Worm (Caenorhabditis elegans) whole organism, L4 larva: ENCODE results near the gene Y54F10AM.6.

Source experiments
- F44E2.7 ChIP-seq: fragments of 200-800 bp; sonication (Bioruptor generic); IDR thresholded peaks from 2 replicates; pipeline ENCODE4 v2.1.2; 2022; ENCODE audit warnings: missing genetic modification characterization, missing compliant biosample characterization
- R02D3.7 ChIP-seq: fragments of 150-350 bp; sonication (generic microtip); optimal IDR thresholded peaks from 3 replicates; lab custom pipeline; 2014; ENCODE audit warnings: missing biosample characterization, missing genetic modification characterization
- T20F7.1 ChIP-seq: fragments of 200-800 bp; sonication (Bioruptor generic); optimal IDR thresholded peaks from 2 replicates; lab custom pipeline; 2018; ENCODE audit warnings: mild to moderate bottlenecking, missing genetic modification characterization, missing compliant biosample characterization
- ZK546.5 ChIP-seq, 2 experiments: sonication (generic microtip); optimal IDR thresholded peaks; 2 replicates each; lab custom pipeline; 2017; ENCODE audit warnings: missing biosample characterization in 2 of 2, missing genetic modification characterization in 2 of 2
- aha-1 ChIP-seq: fragments of 150-350 bp; peaks from one replicate; lab custom pipeline; 2014; ENCODE audit warnings: missing biosample characterization, missing genetic modification characterization
- attf-4 ChIP-seq: sonication (generic microtip); optimal IDR thresholded peaks from 3 replicates; lab custom pipeline; 2017; ENCODE audit warnings: missing biosample characterization, missing genetic modification characterization
- ceh-44 ChIP-seq: fragments of 200-800 bp; sonication (Bioruptor generic); IDR thresholded peaks from 2 replicates; pipeline ENCODE4 v1.3.6; 2022; ENCODE audit warnings: missing genetic modification reagents, missing genetic modification characterization, missing compliant biosample characterization
- daf-12 ChIP-seq: fragments of 150-350 bp; optimal IDR thresholded peaks from 2 replicates; lab custom pipeline; 2014; ENCODE audit warnings: missing biosample characterization, missing genetic modification reagents, missing genetic modification characterization
- daf-16 ChIP-seq, 3 experiments: sonication (generic microtip); optimal IDR thresholded peaks; 2 replicates each; lab custom pipeline; 2016 to 2017; ENCODE audit warnings: missing genetic modification characterization in 3 of 3, missing genetic modification reagents in 3 of 3, mild to moderate bottlenecking in 2 of 3, missing compliant biosample characterization in 2 of 3, missing biosample characterization in 1 of 3, moderate library complexity in 1 of 3
- daf-19 ChIP-seq: fragments of 200-800 bp; sonication (Bioruptor generic); conservative IDR thresholded peaks from 2 replicates; pipeline ENCODE4 v1.3.6; 2022; ENCODE audit warnings: missing genetic modification characterization, missing compliant biosample characterization
- dmd-6 ChIP-seq: fragments of 200-800 bp; sonication (Bioruptor generic); IDR thresholded peaks from 2 replicates; pipeline ENCODE4 v1.3.6; 2022; ENCODE audit warnings: missing genetic modification reagents, missing genetic modification characterization, missing compliant biosample characterization
- dmd-9 ChIP-seq: fragments of 200-800 bp; sonication (Bioruptor generic); IDR thresholded peaks from 2 replicates; pipeline ENCODE4 v1.3.6; 2022; ENCODE audit warnings: missing genetic modification reagents, missing genetic modification characterization, missing compliant biosample characterization
- dpl-1 ChIP-seq: fragments of 150-350 bp; optimal IDR thresholded peaks from 2 replicates; lab custom pipeline; 2014; ENCODE audit warnings: missing biosample characterization, missing genetic modification reagents, missing genetic modification characterization
- dve-1 ChIP-seq: sonication (generic microtip); optimal IDR thresholded peaks from 2 replicates; lab custom pipeline; 2017; ENCODE audit warnings: antibody characterized with exemption, mild to moderate bottlenecking, missing genetic modification characterization, missing compliant biosample characterization; ENCODE audit not compliant: insufficient read depth
- egl-43 ChIP-seq: fragments of 200-800 bp; sonication (Bioruptor generic); IDR thresholded peaks from 2 replicates; pipeline ENCODE4 v1.3.6; 2022; ENCODE audit warnings: missing genetic modification reagents, missing genetic modification characterization, missing compliant biosample characterization
- hif-1 ChIP-seq, 2 experiments: sonication (generic microtip); optimal IDR thresholded peaks; 2 replicates each; lab custom pipeline; 2016 to 2017; ENCODE audit warnings: missing compliant biosample characterization in 2 of 2, missing genetic modification characterization in 2 of 2, missing genetic modification reagents in 2 of 2, missing genotype in 2 of 2, mild to moderate bottlenecking in 1 of 2
- hlh-30 ChIP-seq: sonication (generic microtip); optimal IDR thresholded peaks from 2 replicates; lab custom pipeline; 2017; ENCODE audit warnings: antibody characterized with exemption, mild to moderate bottlenecking, missing genetic modification characterization, missing compliant biosample characterization; ENCODE audit not compliant: insufficient read depth
- hmg-1.1 ChIP-seq: fragments of 200-800 bp; sonication (Bioruptor generic); IDR thresholded peaks from 2 replicates; pipeline ENCODE4 v1.3.6; 2022; ENCODE audit warnings: missing genetic modification reagents, missing genetic modification characterization, missing compliant biosample characterization
- lin-13 ChIP-seq: fragments of 150-350 bp; optimal IDR thresholded peaks from 2 replicates; lab custom pipeline; 2014; ENCODE audit warnings: missing biosample characterization, missing genetic modification reagents, missing genetic modification characterization
- lin-38 ChIP-seq: fragments of 200-800 bp; sonication (Bioruptor generic); IDR thresholded peaks from 2 replicates; pipeline ENCODE4 v1.3.6; 2022; ENCODE audit warnings: missing genetic modification reagents, missing genetic modification characterization, missing compliant biosample characterization
- lir-3 ChIP-seq: sonication (generic microtip); optimal IDR thresholded peaks from 2 replicates; lab custom pipeline; 2016; ENCODE audit warnings: mild to moderate bottlenecking, missing genetic modification characterization, missing compliant biosample characterization
- lsy-2 ChIP-seq, 2 experiments: fragments of 150-350 bp in 1 of 2; sonication (generic microtip) in 1 of 2; optimal IDR thresholded peaks; 2 replicates each; lab custom pipeline; 2014 to 2017; ENCODE audit warnings: missing biosample characterization in 2 of 2, missing genetic modification characterization in 2 of 2
- madf-5 ChIP-seq, 2 experiments: fragments of 200-800 bp; sonication (Bioruptor generic); IDR thresholded peaks; 2 replicates each; pipeline ENCODE4 v1.3.6; 2022; ENCODE audit warnings: missing compliant biosample characterization in 2 of 2, missing genetic modification characterization in 2 of 2
- mdl-1 ChIP-seq, 2 experiments: fragments of 150-350 bp in 1 of 2; sonication (generic microtip) in 1 of 2; optimal IDR thresholded peaks; 2 replicates each; lab custom pipeline; 2014 to 2017; ENCODE audit warnings: missing biosample characterization in 2 of 2, missing genetic modification characterization in 2 of 2
- mep-1 ChIP-seq: fragments of 150-350 bp; sonication (generic microtip); optimal IDR thresholded peaks from 3 replicates; lab custom pipeline; 2014; ENCODE audit warnings: missing biosample characterization, missing genetic modification characterization
- mes-2 ChIP-seq: sonication (generic microtip); optimal IDR thresholded peaks from 2 replicates; lab custom pipeline; 2016; ENCODE audit warnings: missing genotype, mild to moderate bottlenecking, missing genetic modification characterization, missing compliant biosample characterization; ENCODE audit not compliant: poor library complexity, severe bottlenecking
- mxl-2 ChIP-seq: fragments of 200-800 bp; sonication (Bioruptor generic); conservative IDR thresholded peaks from 2 replicates; pipeline ENCODE4 v1.3.6; 2022; ENCODE audit warnings: missing genetic modification reagents, missing genetic modification characterization, missing compliant biosample characterization
- nhr-102 ChIP-seq: sonication (generic microtip); optimal IDR thresholded peaks from 2 replicates; lab custom pipeline; 2016; ENCODE audit warnings: mild to moderate bottlenecking, missing genetic modification characterization, moderate library complexity, missing compliant biosample characterization
- nhr-11 ChIP-seq: fragments of 150-350 bp; optimal IDR thresholded peaks from 2 replicates; lab custom pipeline; 2014; ENCODE audit warnings: missing biosample characterization, missing genetic modification characterization
- nhr-25 ChIP-seq: sonication (generic microtip); optimal IDR thresholded peaks from 2 replicates; lab custom pipeline; 2017; ENCODE audit warnings: missing genetic modification characterization, mild to moderate bottlenecking, missing compliant biosample characterization, antibody characterized with exemption, moderate library complexity, borderline replicate concordance; ENCODE audit not compliant: insufficient read depth
- nhr-48 ChIP-seq: sonication (generic microtip); optimal IDR thresholded peaks from 2 replicates; lab custom pipeline; 2016; ENCODE audit warnings: mild to moderate bottlenecking, missing genetic modification characterization, missing compliant biosample characterization
- nhr-76 ChIP-seq: fragments of 150-350 bp; optimal IDR thresholded peaks from 2 replicates; lab custom pipeline; 2014; ENCODE audit warnings: missing biosample characterization, missing genetic modification characterization
- nhr-77 ChIP-seq: fragments of 150-350 bp; optimal IDR thresholded peaks from 2 replicates; lab custom pipeline; 2014; ENCODE audit warnings: missing biosample characterization, missing genetic modification characterization
- php-3 ChIP-seq: fragments of 200-800 bp; sonication (Bioruptor generic); IDR thresholded peaks from 2 replicates; pipeline ENCODE4 v1.3.6; 2022; ENCODE audit warnings: missing genetic modification reagents, missing genetic modification characterization, missing compliant biosample characterization
- rbr-2 ChIP-seq: sonication (generic microtip); optimal IDR thresholded peaks from 2 replicates; lab custom pipeline; 2016; ENCODE audit warnings: missing genotype, missing genetic modification characterization, missing compliant biosample characterization
- spr-1 ChIP-seq: sonication (generic microtip); optimal IDR thresholded peaks from 2 replicates; lab custom pipeline; 2016; ENCODE audit warnings: mild to moderate bottlenecking, missing genetic modification characterization, missing compliant biosample characterization
- spr-3 ChIP-seq: fragments of 200-800 bp; sonication (Bioruptor generic); optimal IDR thresholded peaks from 2 replicates; lab custom pipeline; 2018; ENCODE audit warnings: mild to moderate bottlenecking, missing genetic modification characterization, missing compliant biosample characterization
- tag-97 ChIP-seq: fragments of 200-800 bp; sonication (Bioruptor generic); IDR thresholded peaks from 2 replicates; pipeline ENCODE4 v1.3.6; 2022; ENCODE audit warnings: missing genetic modification characterization, missing compliant biosample characterization
- unc-39 ChIP-seq: sonication (generic microtip); optimal IDR thresholded peaks from 2 replicates; lab custom pipeline; 2017; ENCODE audit warnings: missing biosample characterization, missing genetic modification characterization
- vab-7 ChIP-seq: fragments of 200-800 bp; sonication (Bioruptor generic); IDR thresholded peaks from 2 replicates; pipeline ENCODE4 v1.3.6; 2022; ENCODE audit warnings: missing genetic modification reagents, missing genetic modification characterization, missing compliant biosample characterization
- zfp-3 ChIP-seq: fragments of 200-800 bp; sonication (Bioruptor generic); conservative IDR thresholded peaks from 2 replicates; pipeline ENCODE4 v1.3.6; 2022; ENCODE audit warnings: missing genetic modification reagents, missing genetic modification characterization, missing compliant biosample characterization
- ztf-7 ChIP-seq: fragments of 150-350 bp; optimal IDR thresholded peaks from 2 replicates; lab custom pipeline; 2014; ENCODE audit warnings: missing biosample characterization, missing genetic modification characterization

The Y54F10AM.6 gene

DNA sequence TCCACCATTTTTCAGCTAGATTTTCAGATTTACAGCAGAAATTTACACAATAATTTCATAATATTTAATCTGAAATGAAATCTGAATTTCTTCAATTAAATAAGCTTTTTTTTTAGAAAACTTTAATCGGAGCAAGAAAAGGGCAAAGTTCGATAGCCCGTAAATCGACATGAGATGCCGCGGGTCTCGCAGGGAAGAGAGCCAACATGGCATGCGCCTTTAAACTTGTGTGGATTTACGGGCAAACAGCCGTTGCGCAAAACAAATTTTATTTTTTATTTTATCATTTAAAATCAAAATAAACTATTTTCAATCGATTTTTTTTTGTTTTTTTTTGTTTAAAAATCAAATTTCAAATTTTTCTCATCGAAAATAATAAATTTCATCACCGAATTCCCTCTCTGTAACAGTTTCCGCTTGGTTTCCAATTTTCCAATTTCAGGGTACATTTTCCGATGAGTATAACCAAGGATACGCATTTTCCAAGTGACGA lies 20.0 kb downstream of the Y54F10AM.6 start, which contains the start of the genes Y54F10AM.15, rbc-2 and ndua-8 (continued):
- TF ChIP-seq dmd-9 (GFP tag; lab: Robert Waterston, UW) = peak; percentile 71; the same call in 1 of the 2 replicates
- TF ChIP-seq ZK546.5 (tag; optimal IDR thresholded peaks at IDR 0.05; lab: Kevin White, UChicago) = peak in 1 of 2 experiments; percentile 64
- TF ChIP-seq daf-16 (GFP tag; optimal IDR thresholded peaks at IDR 0.05; lab: Kevin White, UChicago) = peak in 1 of 2 experiments; percentile 32
- peak; percentile 67 for TF ChIP-seq daf-16 (tag; optimal IDR thresholded peaks at IDR 0.05; lab: Kevin White, UChicago)
- peak; percentile 64 for TF ChIP-seq nhr-102
- peak; percentile 28 to 68 for TF ChIP-seq mdl-1 (tag; optimal IDR thresholded peaks at IDR 0.05; lab: Kevin White, UChicago)
- TF ChIP-seq nhr-25 (tag; lab: Kevin White, UChicago) = peak; percentile 75
- peak; percentile 84 for TF ChIP-seq rbr-2 (tag; lab: Kevin White, UChicago)
- peak; percentile 23 for TF ChIP-seq spr-3 (GFP tag; lab: Kevin White, UChicago)
- peak; percentile 95 for TF ChIP-seq nhr-77 (tag; lab: Kevin White, UChicago)
- no peak for TF ChIP-seq nhr-48 (tag; lab: Kevin White, UChicago)
- no peak for TF ChIP-seq F44E2.7 (GFP tag; lab: Robert Waterston, UW)
- TF ChIP-seq lsy-2 (tag; optimal IDR thresholded peaks at IDR 0.05; lab: Kevin White, UChicago) = peak; percentile 86 to 96
- TF ChIP-seq ceh-44 (GFP tag; lab: Robert Waterston, UW) = 0 out of 2 replicates have a peak, but pooled peaks have one; percentile 37
- TF ChIP-seq dmd-6 (GFP tag; lab: Robert Waterston, UW) = no peak
- TF ChIP-seq daf-12 (tag; lab: Kevin White, UChicago) = no peak
- peak; percentile 92 for TF ChIP-seq lin-13 (GFP tag; lab: Kevin White, UChicago)
- TF ChIP-seq dpl-1 (GFP tag; lab: Kevin White, UChicago) = peak; percentile 87
- peak in 1 of 2 experiments; percentile 70 for TF ChIP-seq hif-1 (tag; optimal IDR thresholded peaks at IDR 0.05; lab: Kevin White, UChicago)
- peak; percentile 68 for TF ChIP-seq ztf-7 (tag; lab: Kevin White, UChicago)
- TF ChIP-seq zfp-3 (GFP tag; lab: Robert Waterston, UW) = peak; percentile 67; the same call in 1 of the 2 replicates
- TF ChIP-seq nhr-11 (tag; lab: Kevin White, UChicago) = peak; percentile 78
- peak; percentile 86 for TF ChIP-seq lin-38 (GFP tag; lab: Robert Waterston, UW)
- TF ChIP-seq mxl-2 (GFP tag; lab: Robert Waterston, UW) = no peak
- peak; percentile 94 for TF ChIP-seq mes-2
- TF ChIP-seq vab-7 (GFP tag; lab: Robert Waterston, UW) = 0 out of 2 replicates have a peak, but pooled peaks have one; percentile 18
- TF ChIP-seq spr-1 (tag; lab: Kevin White, UChicago) = peak; percentile 37
- TF ChIP-seq T20F7.1 (GFP tag; lab: Kevin White, UChicago) = peak; percentile 82
- peak; percentile 98 for TF ChIP-seq mep-1 (tag; lab: Kevin White, UChicago)
- 0 out of 2 replicates have a peak, but pooled peaks have one; percentile 33 for TF ChIP-seq php-3 (GFP tag; lab: Robert Waterston, UW)
- no peak for TF ChIP-seq unc-39 (tag; lab: Kevin White, UChicago)
- TF ChIP-seq hmg-1.1 (GFP tag; lab: Robert Waterston, UW) = peak; percentile 85
- TF ChIP-seq, all 104 proteins: peak for 47

- peak; percentile 27 for TF ChIP-seq aha-1 (tag; lab: Kevin White, UChicago)
- no peak for TF ChIP-seq lir-3 (tag; lab: Kevin White, UChicago)
Observed at ce11 chrIII:2530313-2530712, 21.7 kb downstream of the Y54F10AM.6 start, which contains the start of gene cone-1. Gene cone-1, plus strand, starts transcription at chrIII:2530613.

ce11 chrIII:2532716-2533115 lies 24.1 kb downstream of the Y54F10AM.6 start:
- TF ChIP-seq nhr-48 (tag; lab: Kevin White, UChicago) (no peak), mep-1 (tag; lab: Kevin White, UChicago) (peak; percentile 44), R02D3.7 (tag; lab: Kevin White, UChicago) (no peak), tag-97 (GFP tag; lab: Robert Waterston, UW) (no peak), daf-16 (GFP tag; optimal IDR thresholded peaks at IDR 0.05; lab: Kevin White, UChicago) (no peak), daf-16 (tag; optimal IDR thresholded peaks at IDR 0.05; lab: Kevin White, UChicago) (no peak), mes-2 (no peak), madf-5 (GFP tag; IDR thresholded peaks at IDR 0.05; lab: Robert Waterston, UW) (no peak), hif-1 (tag; optimal IDR thresholded peaks at IDR 0.05; lab: Kevin White, UChicago) (peak in 1 of 2 experiments; percentile 14), nhr-76 (tag; lab: Kevin White, UChicago) (no peak), ztf-7 (tag; lab: Kevin White, UChicago) (no peak), ceh-44 (GFP tag; lab: Robert Waterston, UW) (no peak), hmg-1.1 (GFP tag; lab: Robert Waterston, UW) (peak; percentile 31; the same call in 1 of the 2 replicates), attf-4 (tag; lab: Kevin White, UChicago) (no peak), aha-1 (tag; lab: Kevin White, UChicago) (no peak), hlh-30 (tag; lab: Kevin White, UChicago) (peak; percentile 88), lsy-2 (tag; optimal IDR thresholded peaks at IDR 0.05; lab: Kevin White, UChicago) (peak; percentile 41 to 63), daf-19 (GFP tag; lab: Robert Waterston, UW) (no peak), egl-43 (GFP tag; lab: Robert Waterston, UW) (no peak), dve-1 (tag; lab: Kevin White, UChicago) (no peak), mxl-2 (GFP tag; lab: Robert Waterston, UW) (no peak), php-3 (GFP tag; lab: Robert Waterston, UW) (no peak), rbr-2 (tag; lab: Kevin White, UChicago) (peak; percentile 65), lin-13 (GFP tag; lab: Kevin White, UChicago) (no peak), daf-12 (tag; lab: Kevin White, UChicago) (no peak)
